Fruit fly (Drosophila melanogaster) whole organism: ENCODE measurements around the gene CG3662.

Experiments
- CG8478 ChIP-seq: fragments of >200 bp; optimal IDR thresholded peaks from 2 replicates; lab custom pipeline; 2018; ENCODE audit warnings: inconsistent platforms
- Dll ChIP-seq: fragments of >200 bp; optimal IDR thresholded peaks from 2 replicates; lab custom pipeline; 2017
- EcR ChIP-seq, 2 experiments: fragments of >200 bp; optimal IDR thresholded peaks; 2 replicates each; lab custom pipeline; 2017; ENCODE audit warnings: missing biosample characterization in 2 of 2, missing genetic modification characterization in 2 of 2, missing genetic modification reagents in 2 of 2
- pan ChIP-seq: fragments of >200 bp; optimal IDR thresholded peaks from 2 replicates; lab custom pipeline; 2017
- psq ChIP-seq: fragments of >200 bp; optimal IDR thresholded peaks from 2 replicates; lab custom pipeline; 2017
- usp ChIP-seq: fragments of >200 bp; optimal IDR thresholded peaks from 2 replicates; lab custom pipeline; 2017; ENCODE audit warnings: missing biosample characterization, missing genetic modification characterization, mixed read lengths

The CG3662 gene

dm6 chr2L:849787-850512 is 28.9 kb downstream of the CG3662 start:
- no peak for TF ChIP-seq Dll (lab: Kevin White, UChicago)
- no peak for TF ChIP-seq pan (lab: Kevin White, UChicago)
- TF ChIP-seq usp (GFP tag; lab: Kevin White, UChicago) = no peak
- no peak for TF ChIP-seq EcR (GFP tag; optimal IDR thresholded peaks at IDR 0.05; lab: Kevin White, UChicago)
- no peak for TF ChIP-seq CG8478 (lab: Kevin White, UChicago)
- TF ChIP-seq psq (lab: Kevin White, UChicago) = no peak

dm6 chr2L:850727-851257 is 29.7 kb downstream of the CG3662 start, which contains the start of gene drongo:
TSS of gene drongo (minus strand) at chr2L:851071.
- TF ChIP-seq EcR (GFP tag; optimal IDR thresholded peaks at IDR 0.05; lab: Kevin White, UChicago) (no peak), Dll (lab: Kevin White, UChicago) (no peak), usp (GFP tag; lab: Kevin White, UChicago) (no peak), psq (lab: Kevin White, UChicago) (no peak), CG8478 (lab: Kevin White, UChicago) (no peak), pan (lab: Kevin White, UChicago) (no peak)

- TF ChIP-seq CG8478 (lab: Kevin White, UChicago) = no peak
- TF ChIP-seq psq (lab: Kevin White, UChicago) = no peak
- no peak for TF ChIP-seq Dll (lab: Kevin White, UChicago)
- TF ChIP-seq pan (lab: Kevin White, UChicago) = no peak
Measured at dm6 chr2L:852647-853111, 31.6 kb downstream of the CG3662 start, which contains the start of the genes CG4291 and kraken. TSS of gene CG4291 (minus strand) at chr2L:852730. TSS of gene kraken (plus strand) at chr2L:852768.

- no peak for TF ChIP-seq pan (lab: Kevin White, UChicago)
- TF ChIP-seq psq (lab: Kevin White, UChicago) = no peak
- TF ChIP-seq CG8478 (lab: Kevin White, UChicago) = no peak
- TF ChIP-seq EcR (GFP tag; optimal IDR thresholded peaks at IDR 0.05; lab: Kevin White, UChicago) = no peak
- TF ChIP-seq Dll (lab: Kevin White, UChicago) = no peak
- no peak for TF ChIP-seq usp (GFP tag; lab: Kevin White, UChicago)
Measured at dm6 chr2L:855052-855547, 34.0 kb downstream of the CG3662 start, which contains the start of gene CG13949. TSS of gene CG13949 (plus strand) at chr2L:855337.

dm6 chr2L:856001-856400 is 34.9 kb downstream of the CG3662 start:
- TF ChIP-seq CG8478 (lab: Kevin White, UChicago) (no peak), EcR (GFP tag; optimal IDR thresholded peaks at IDR 0.05; lab: Kevin White, UChicago) (no peak), psq (lab: Kevin White, UChicago) (no peak), usp (GFP tag; lab: Kevin White, UChicago) (no peak), pan (lab: Kevin White, UChicago) (no peak), Dll (lab: Kevin White, UChicago) (no peak)

- TF ChIP-seq usp (GFP tag; lab: Kevin White, UChicago) = no peak
- TF ChIP-seq psq (lab: Kevin White, UChicago) = no peak
- TF ChIP-seq EcR (GFP tag; optimal IDR thresholded peaks at IDR 0.05; lab: Kevin White, UChicago) = no peak
- no peak for TF ChIP-seq pan (lab: Kevin White, UChicago)
- no peak for TF ChIP-seq Dll (lab: Kevin White, UChicago)
- no peak for TF ChIP-seq CG8478 (lab: Kevin White, UChicago)
Measured at dm6 chr2L:856690-857488, 35.8 kb downstream of the CG3662 start.

- TF ChIP-seq pan (lab: Kevin White, UChicago) (no peak), psq (lab: Kevin White, UChicago) (no peak), CG8478 (lab: Kevin White, UChicago) (no peak), Dll (lab: Kevin White, UChicago) (no peak), usp (GFP tag; lab: Kevin White, UChicago) (no peak), EcR (GFP tag; optimal IDR thresholded peaks at IDR 0.05; lab: Kevin White, UChicago) (no peak)
Measured at dm6 chr2L:857897-858517, 36.9 kb downstream of the CG3662 start.

- TF ChIP-seq CG8478 (lab: Kevin White, UChicago) (no peak), pan (lab: Kevin White, UChicago) (no peak), psq (lab: Kevin White, UChicago) (no peak), EcR (GFP tag; optimal IDR thresholded peaks at IDR 0.05; lab: Kevin White, UChicago) (no peak), Dll (lab: Kevin White, UChicago) (no peak), usp (GFP tag; lab: Kevin White, UChicago) (no peak)
Measured at dm6 chr2L:859897-860296, 38.8 kb downstream of the CG3662 start, which contains the start of gene CG13950. TSS of gene CG13950 (plus strand) at chr2L:860197.

dm6 chr2L:865851-866250 is 44.8 kb downstream of the CG3662 start:
- TF ChIP-seq Dll (lab: Kevin White, UChicago) (no peak), CG8478 (lab: Kevin White, UChicago) (no peak), usp (GFP tag; lab: Kevin White, UChicago) (no peak), pan (lab: Kevin White, UChicago) (no peak), EcR (GFP tag; optimal IDR thresholded peaks at IDR 0.05; lab: Kevin White, UChicago) (no peak), psq (lab: Kevin White, UChicago) (no peak)
